Worm (Caenorhabditis elegans) whole organism, L4 larva: ENCODE results near the gene F53B3.3.
A peak's percentile ranks its signal among the peaks of the same experiment; 100 is the strongest.

Experiments
- F26F4.8 ChIP-seq: fragments of 200-800 bp; sonication (Bioruptor generic); conservative IDR thresholded peaks from 2 replicates; pipeline ENCODE4 v1.3.6; 2022; ENCODE audit warnings: missing genetic modification characterization, missing compliant biosample characterization
- Y105C5A.15 ChIP-seq: fragments of 200-800 bp; sonication (Bioruptor generic); IDR thresholded peaks from 2 replicates; pipeline ENCODE4 v1.3.6; 2022; ENCODE audit warnings: missing genetic modification characterization, missing compliant biosample characterization
- ceh-20 ChIP-seq: fragments of 200-800 bp; sonication (Bioruptor generic); IDR thresholded peaks from 2 replicates; pipeline ENCODE4 v1.3.6; 2022; ENCODE audit warnings: missing genetic modification reagents, missing genetic modification characterization, missing compliant biosample characterization
- ceh-44 ChIP-seq: fragments of 200-800 bp; sonication (Bioruptor generic); IDR thresholded peaks from 2 replicates; pipeline ENCODE4 v1.3.6; 2022; ENCODE audit warnings: missing genetic modification reagents, missing genetic modification characterization, missing compliant biosample characterization
- cey-2 ChIP-seq: sonication (generic microtip); optimal IDR thresholded peaks from 3 replicates; lab custom pipeline; 2017; ENCODE audit warnings: missing genetic modification characterization, mild to moderate bottlenecking, missing compliant biosample characterization, antibody characterized with exemption, borderline replicate concordance; ENCODE audit not compliant: insufficient read depth
- daf-16 ChIP-seq, 3 experiments: sonication (generic microtip); optimal IDR thresholded peaks; 2 replicates each; lab custom pipeline; 2016 to 2017; ENCODE audit warnings: missing genetic modification characterization in 3 of 3, missing genetic modification reagents in 3 of 3, mild to moderate bottlenecking in 2 of 3, missing compliant biosample characterization in 2 of 3, missing biosample characterization in 1 of 3, moderate library complexity in 1 of 3
- dmd-6 ChIP-seq: fragments of 200-800 bp; sonication (Bioruptor generic); IDR thresholded peaks from 2 replicates; pipeline ENCODE4 v1.3.6; 2022; ENCODE audit warnings: missing genetic modification reagents, missing genetic modification characterization, missing compliant biosample characterization
- dve-1 ChIP-seq: sonication (generic microtip); optimal IDR thresholded peaks from 2 replicates; lab custom pipeline; 2017; ENCODE audit warnings: antibody characterized with exemption, mild to moderate bottlenecking, missing genetic modification characterization, missing compliant biosample characterization; ENCODE audit not compliant: insufficient read depth
- gei-8 ChIP-seq: fragments of 200-800 bp; sonication (Bioruptor generic); optimal IDR thresholded peaks from 2 replicates; lab custom pipeline; 2018; ENCODE audit warnings: mild to moderate bottlenecking, missing genetic modification characterization, missing compliant biosample characterization
- hlh-11 ChIP-seq: fragments of 200-800 bp; sonication (Bioruptor generic); optimal IDR thresholded peaks from 2 replicates; lab custom pipeline; 2018; ENCODE audit warnings: mild to moderate bottlenecking, missing genetic modification characterization, missing compliant biosample characterization
- hlh-30 ChIP-seq: sonication (generic microtip); optimal IDR thresholded peaks from 2 replicates; lab custom pipeline; 2017; ENCODE audit warnings: antibody characterized with exemption, mild to moderate bottlenecking, missing genetic modification characterization, missing compliant biosample characterization; ENCODE audit not compliant: insufficient read depth
- lin-1 ChIP-seq: fragments of 200-800 bp; sonication (Bioruptor generic); IDR thresholded peaks from 2 replicates; pipeline ENCODE4 v1.3.6; 2022; ENCODE audit warnings: missing genetic modification reagents, missing genetic modification characterization, missing compliant biosample characterization
- lin-13 ChIP-seq: fragments of 150-350 bp; optimal IDR thresholded peaks from 2 replicates; lab custom pipeline; 2014; ENCODE audit warnings: missing biosample characterization, missing genetic modification reagents, missing genetic modification characterization
- lin-15B ChIP-seq: fragments of 150-350 bp; sonication (generic microtip); optimal IDR thresholded peaks from 3 replicates; lab custom pipeline; 2014; ENCODE audit warnings: missing biosample characterization, missing genetic modification characterization
- lin-38 ChIP-seq: fragments of 200-800 bp; sonication (Bioruptor generic); IDR thresholded peaks from 2 replicates; pipeline ENCODE4 v1.3.6; 2022; ENCODE audit warnings: missing genetic modification reagents, missing genetic modification characterization, missing compliant biosample characterization
- lin-39 ChIP-seq: fragments of 150-350 bp; optimal IDR thresholded peaks from 2 replicates; lab custom pipeline; 2014; ENCODE audit warnings: missing biosample characterization, missing genetic modification reagents, missing genetic modification characterization
- mdl-1 ChIP-seq, 2 experiments: fragments of 150-350 bp in 1 of 2; sonication (generic microtip) in 1 of 2; optimal IDR thresholded peaks; 2 replicates each; lab custom pipeline; 2014 to 2017; ENCODE audit warnings: missing biosample characterization in 2 of 2, missing genetic modification characterization in 2 of 2
- mes-2 ChIP-seq: sonication (generic microtip); optimal IDR thresholded peaks from 2 replicates; lab custom pipeline; 2016; ENCODE audit warnings: missing genotype, mild to moderate bottlenecking, missing genetic modification characterization, missing compliant biosample characterization; ENCODE audit not compliant: poor library complexity, severe bottlenecking
- mxl-2 ChIP-seq: fragments of 200-800 bp; sonication (Bioruptor generic); conservative IDR thresholded peaks from 2 replicates; pipeline ENCODE4 v1.3.6; 2022; ENCODE audit warnings: missing genetic modification reagents, missing genetic modification characterization, missing compliant biosample characterization
- mxl-3 ChIP-seq: fragments of 200-800 bp; sonication (Bioruptor generic); optimal IDR thresholded peaks from 2 replicates; lab custom pipeline; 2018; ENCODE audit warnings: mild to moderate bottlenecking, missing genetic modification characterization, missing compliant biosample characterization
- nhr-111 ChIP-seq: fragments of 200-800 bp; sonication (Bioruptor generic); optimal IDR thresholded peaks from 2 replicates; lab custom pipeline; 2018; ENCODE audit warnings: mild to moderate bottlenecking, missing genetic modification characterization, missing compliant biosample characterization
- nhr-25 ChIP-seq: sonication (generic microtip); optimal IDR thresholded peaks from 2 replicates; lab custom pipeline; 2017; ENCODE audit warnings: missing genetic modification characterization, mild to moderate bottlenecking, missing compliant biosample characterization, antibody characterized with exemption, moderate library complexity, borderline replicate concordance; ENCODE audit not compliant: insufficient read depth
- nhr-28 ChIP-seq: fragments of 150-350 bp; optimal IDR thresholded peaks from 2 replicates; lab custom pipeline; 2014; ENCODE audit warnings: missing biosample characterization, missing genetic modification characterization
- nhr-41 ChIP-seq: fragments of 200-800 bp; sonication (Bioruptor generic); IDR thresholded peaks from 2 replicates; pipeline ENCODE4 v1.3.6; 2022; ENCODE audit warnings: missing genetic modification reagents, missing genetic modification characterization, missing compliant biosample characterization
- nhr-76 ChIP-seq: fragments of 150-350 bp; optimal IDR thresholded peaks from 2 replicates; lab custom pipeline; 2014; ENCODE audit warnings: missing biosample characterization, missing genetic modification characterization
- php-3 ChIP-seq: fragments of 200-800 bp; sonication (Bioruptor generic); IDR thresholded peaks from 2 replicates; pipeline ENCODE4 v1.3.6; 2022; ENCODE audit warnings: missing genetic modification reagents, missing genetic modification characterization, missing compliant biosample characterization
- pqm-1 ChIP-seq: sonication (generic microtip); optimal IDR thresholded peaks from 2 replicates; lab custom pipeline; 2017; ENCODE audit warnings: missing biosample characterization, missing genetic modification characterization
- sdz-12 ChIP-seq: fragments of 200-800 bp; sonication (Bioruptor generic); optimal IDR thresholded peaks from 2 replicates; lab custom pipeline; 2018; ENCODE audit warnings: mild to moderate bottlenecking, missing genetic modification characterization, missing compliant biosample characterization
- snpc-1.2 ChIP-seq: fragments of 200-800 bp; sonication (Bioruptor generic); IDR thresholded peaks from 2 replicates; pipeline ENCODE4 v1.3.6; 2022; ENCODE audit warnings: missing genetic modification reagents, missing genetic modification characterization, missing compliant biosample characterization
- tag-97 ChIP-seq: fragments of 200-800 bp; sonication (Bioruptor generic); IDR thresholded peaks from 2 replicates; pipeline ENCODE4 v1.3.6; 2022; ENCODE audit warnings: missing genetic modification characterization, missing compliant biosample characterization
- unc-130 ChIP-seq: sonication (generic microtip); optimal IDR thresholded peaks from 2 replicates; lab custom pipeline; 2016; ENCODE audit warnings: missing genetic modification reagents, missing genetic modification characterization, missing compliant biosample characterization
- unc-39 ChIP-seq: sonication (generic microtip); optimal IDR thresholded peaks from 2 replicates; lab custom pipeline; 2017; ENCODE audit warnings: missing biosample characterization, missing genetic modification characterization
- unc-62 ChIP-seq, 3 experiments: fragments of 150-350 bp in 1 of 3; sonication (generic microtip); optimal IDR thresholded peaks in 2 of 3; peaks in 1 of 3; 1 replicate in 1 of 3; 2 replicates in 2 of 3; lab custom pipeline; 2014 to 2017; ENCODE audit warnings: missing biosample characterization in 3 of 3, missing genetic modification characterization in 3 of 3, missing genetic modification reagents in 3 of 3, missing genotype in 1 of 3
- zfp-3 ChIP-seq: fragments of 200-800 bp; sonication (Bioruptor generic); conservative IDR thresholded peaks from 2 replicates; pipeline ENCODE4 v1.3.6; 2022; ENCODE audit warnings: missing genetic modification reagents, missing genetic modification characterization, missing compliant biosample characterization
- zip-11 ChIP-seq: fragments of 200-800 bp; sonication (Bioruptor generic); IDR thresholded peaks from 2 replicates; pipeline ENCODE4 v1.3.6; 2022; ENCODE audit warnings: missing genetic modification characterization, missing compliant biosample characterization
- ztf-11 ChIP-seq: fragments of 150-350 bp; optimal IDR thresholded peaks from 2 replicates; lab custom pipeline; 2014; ENCODE audit warnings: missing biosample characterization, missing genetic modification characterization

The F53B3.3 gene

DNA sequence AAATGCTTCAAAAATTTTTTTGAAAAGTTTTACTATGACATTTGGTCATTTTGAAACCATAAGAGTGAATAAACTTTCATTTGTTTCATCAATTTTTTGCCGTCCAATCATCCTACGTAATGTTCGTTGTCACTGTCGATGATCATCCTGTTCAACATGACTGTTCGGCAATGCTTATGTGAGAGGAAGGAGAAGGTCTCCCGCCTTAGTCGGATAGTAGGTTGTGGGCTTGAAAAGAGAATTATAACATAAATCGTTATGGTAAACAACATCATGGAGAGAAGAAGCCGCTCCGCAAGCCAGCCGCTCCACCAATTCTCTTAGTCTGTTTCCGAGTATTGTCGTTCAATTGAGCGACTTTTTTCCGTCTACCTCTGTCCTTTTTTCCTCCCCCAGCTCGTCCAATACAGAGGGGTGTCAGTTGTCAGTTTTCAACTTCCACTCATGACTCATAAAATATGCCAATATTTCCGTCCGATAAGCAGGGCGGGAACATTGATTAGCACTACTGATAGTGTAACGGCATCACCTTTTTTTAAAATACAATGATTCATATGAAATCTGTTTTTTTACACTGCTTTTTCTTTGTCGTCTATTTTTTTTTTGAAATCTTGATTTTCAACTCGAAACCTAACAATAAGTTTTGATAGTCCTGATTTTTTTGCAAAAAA lies 35.3 kb upstream of the F53B3.3 start:
- TF ChIP-seq mxl-2 (GFP tag; lab: Robert Waterston, UW) (no peak), nhr-111 (GFP tag; lab: Kevin White, UChicago) (no peak), zfp-3 (GFP tag; lab: Robert Waterston, UW) (no peak), dve-1 (tag; lab: Kevin White, UChicago) (peak; percentile 18), dmd-6 (peak; percentile 61), hlh-11 (tag; lab: Kevin White, UChicago) (peak; percentile 44), hlh-30 (peak; percentile 13), F26F4.8 (GFP tag; lab: Robert Waterston, UW) (no peak), gei-8 (GFP tag; lab: Kevin White, UChicago) (no peak), nhr-41 (no peak), ceh-44 (GFP tag; lab: Robert Waterston, UW) (no peak), cey-2 (tag; lab: Kevin White, UChicago) (no peak), snpc-1.2 (GFP tag; lab: Robert Waterston, UW) (no peak), nhr-28 (tag; lab: Kevin White, UChicago) (peak; percentile 9), unc-62 (GFP tag; optimal IDR thresholded peaks at IDR 0.05 in 1 of 2; lab: Kevin White, UChicago) (peak in 1 of 2 experiments; percentile 97), unc-62 (tag; optimal IDR thresholded peaks at IDR 0.05; lab: Kevin White, UChicago) (no peak), lin-13 (GFP tag; lab: Kevin White, UChicago) (no peak), lin-38 (GFP tag; lab: Robert Waterston, UW) (no peak), lin-1 (GFP tag; lab: Robert Waterston, UW) (no peak), zip-11 (GFP tag; lab: Robert Waterston, UW) (no peak), nhr-76 (tag; lab: Kevin White, UChicago) (no peak), mdl-1 (tag; optimal IDR thresholded peaks at IDR 0.05; lab: Kevin White, UChicago) (no peak), tag-97 (GFP tag; lab: Robert Waterston, UW) (no peak), pqm-1 (peak; percentile 93), ceh-20 (GFP tag; lab: Robert Waterston, UW) (no peak), unc-39 (no peak)
- TF ChIP-seq, all 104 proteins: peak for 7

ce11 chrX:2903715-2904419 lies 32.9 kb upstream of the F53B3.3 start:
- TF ChIP-seq mes-2 (tag; lab: Kevin White, UChicago) (no peak), lin-15B (no peak), php-3 (GFP tag; lab: Robert Waterston, UW) (peak; percentile 33; the same call in 1 of the 2 replicates), daf-16 (GFP tag; optimal IDR thresholded peaks at IDR 0.05; lab: Kevin White, UChicago) (no peak), daf-16 (tag; optimal IDR thresholded peaks at IDR 0.05; lab: Kevin White, UChicago) (peak; percentile 81), lin-38 (GFP tag; lab: Robert Waterston, UW) (no peak), mxl-3 (GFP tag; lab: Kevin White, UChicago) (peak; percentile 48), hlh-11 (tag; lab: Kevin White, UChicago) (peak; percentile 43), Y105C5A.15 (GFP tag; lab: Robert Waterston, UW) (no peak), pqm-1 (peak; percentile 48), sdz-12 (GFP tag; lab: Kevin White, UChicago) (no peak), nhr-28 (tag; lab: Kevin White, UChicago) (peak; percentile 59), lin-39 (tag; lab: Kevin White, UChicago) (no peak)

ce11 chrX:2902854-2903253 lies 31.9 kb upstream of the F53B3.3 start:
- TF ChIP-seq ztf-11 (no peak), nhr-25 (tag; lab: Kevin White, UChicago) (no peak), unc-130 (no peak)
